Fruit fly (Drosophila melanogaster) whole organism, embryonic: Measurements from ENCODE around the gene cher.

Experiments used
- Abd-B ChIP-seq: fragments of 200-800 bp; sonication (Bioruptor generic); optimal IDR thresholded peaks from 2 replicates; lab custom pipeline; 2018; ENCODE audit warnings: missing biosample characterization, mild to moderate bottlenecking, missing genetic modification characterization, moderate library complexity
- Bteb2 ChIP-seq: fragments of 200-800 bp; sonication (Bioruptor generic); optimal IDR thresholded peaks from 2 replicates; lab custom pipeline; 2016; ENCODE audit warnings: missing biosample characterization, missing genetic modification characterization
- CG10274 ChIP-seq: fragments of 200-800 bp; sonication (Bioruptor generic); optimal IDR thresholded peaks from 3 replicates; lab custom pipeline; 2017; ENCODE audit warnings: missing biosample characterization, mild to moderate bottlenecking, missing genetic modification characterization
- CG12155 ChIP-seq: fragments of 200-800 bp; sonication (Bioruptor generic); optimal IDR thresholded peaks from 3 replicates; lab custom pipeline; 2016; ENCODE audit warnings: missing biosample characterization, missing genetic modification characterization
- CG12942 ChIP-seq: fragments of 200-800 bp; sonication (Bioruptor generic); optimal IDR thresholded peaks from 3 replicates; lab custom pipeline; 2016; ENCODE audit warnings: missing biosample characterization, missing genetic modification characterization
- CG13894 ChIP-seq: fragments of 200-800 bp; sonication (Bioruptor generic); optimal IDR thresholded peaks from 3 replicates; lab custom pipeline; 2018; ENCODE audit warnings: missing biosample characterization, mild to moderate bottlenecking, missing genetic modification characterization, moderate library complexity
- CG14014 ChIP-seq: fragments of 200-800 bp; sonication (Bioruptor generic); IDR thresholded peaks from 2 replicates; pipeline ENCODE4 v1.3.6; 2022; ENCODE audit warnings: missing biosample characterization, missing genetic modification characterization
- CG2678 ChIP-seq: fragments of 200-800 bp; sonication (Bioruptor generic); optimal IDR thresholded peaks from 3 replicates; lab custom pipeline; 2019; ENCODE audit warnings: missing biosample characterization, mild to moderate bottlenecking, missing genetic modification characterization, moderate library complexity
- CG30431 ChIP-seq: fragments of 200-800 bp; sonication (Bioruptor generic); optimal IDR thresholded peaks from 2 replicates; lab custom pipeline; 2017; ENCODE audit warnings: missing biosample characterization, missing genetic modification characterization
- CG3065 ChIP-seq: fragments of 200-800 bp; sonication (Bioruptor generic); optimal IDR thresholded peaks from 2 replicates; lab custom pipeline; 2016; ENCODE audit warnings: missing biosample characterization, missing genetic modification characterization
- CG34376 ChIP-seq: fragments of 200-800 bp; sonication (Bioruptor generic); optimal IDR thresholded peaks from 2 replicates; lab custom pipeline; 2018; ENCODE audit warnings: missing biosample characterization, mild to moderate bottlenecking, missing genetic modification characterization
- CG4328 ChIP-seq: fragments of 200-800 bp; sonication (Bioruptor generic); optimal IDR thresholded peaks from 3 replicates; lab custom pipeline; 2017; ENCODE audit warnings: missing biosample characterization, missing genetic modification reagents, missing genetic modification characterization
- CG4820 ChIP-seq: fragments of 200-800 bp; sonication (Bioruptor generic); optimal IDR thresholded peaks from 3 replicates; lab custom pipeline; 2016; ENCODE audit warnings: missing biosample characterization, missing genetic modification characterization
- CG7271 ChIP-seq: fragments of 200-800 bp; sonication (Bioruptor generic); optimal IDR thresholded peaks from 2 replicates; lab custom pipeline; 2018; ENCODE audit warnings: missing biosample characterization, mild to moderate bottlenecking, missing genetic modification characterization, moderate library complexity
- CG7987 ChIP-seq: fragments of 200-800 bp; sonication (Bioruptor generic); optimal IDR thresholded peaks from 2 replicates; lab custom pipeline; 2018; ENCODE audit warnings: missing biosample characterization, mild to moderate bottlenecking, missing genetic modification characterization, moderate library complexity
- CG8478 ChIP-seq: fragments of >200 bp; optimal IDR thresholded peaks from 2 replicates; lab custom pipeline; 2018
- CG9797 ChIP-seq: fragments of 200-800 bp; sonication (Bioruptor generic); optimal IDR thresholded peaks from 3 replicates; lab custom pipeline; 2018; ENCODE audit warnings: missing biosample characterization, mild to moderate bottlenecking, missing genetic modification characterization
- CG9817 ChIP-seq: fragments of 200-800 bp; sonication (Bioruptor generic); optimal IDR thresholded peaks from 2 replicates; lab custom pipeline; 2018; ENCODE audit warnings: missing biosample characterization, mild to moderate bottlenecking, missing genetic modification characterization, moderate library complexity
- CG9876 ChIP-seq: fragments of 200-800 bp; sonication (Bioruptor generic); optimal IDR thresholded peaks from 2 replicates; lab custom pipeline; 2016; ENCODE audit warnings: missing biosample characterization, missing genetic modification characterization
- D19B ChIP-seq: fragments of 200-800 bp; sonication (Bioruptor generic); optimal IDR thresholded peaks from 2 replicates; lab custom pipeline; 2017; ENCODE audit warnings: missing biosample characterization, mild to moderate bottlenecking, missing genetic modification characterization
- Dbx ChIP-seq: fragments of 200-800 bp; sonication (Bioruptor generic); IDR thresholded peaks from 3 replicates; pipeline ENCODE4 v1.3.6; 2022; ENCODE audit warnings: missing biosample characterization, missing genetic modification characterization
- Doc3 ChIP-seq: fragments of 200-800 bp; sonication (Bioruptor generic); IDR thresholded peaks from 3 replicates; pipeline ENCODE4 v1.3.6; 2022; ENCODE audit warnings: missing biosample characterization, missing genetic modification characterization; ENCODE audit not compliant: partially characterized antibody
- Dp ChIP-seq: fragments of 200-800 bp; sonication (Bioruptor generic); optimal IDR thresholded peaks from 2 replicates; lab custom pipeline; 2018; ENCODE audit warnings: missing biosample characterization, mild to moderate bottlenecking, missing genetic modification characterization, moderate library complexity
- Ets97D ChIP-seq: fragments of 200-800 bp; sonication (Bioruptor generic); optimal IDR thresholded peaks from 3 replicates; lab custom pipeline; 2016; ENCODE audit warnings: missing biosample characterization, missing genetic modification characterization
- Fer3 ChIP-seq: fragments of 200-800 bp; sonication (Bioruptor generic); optimal IDR thresholded peaks from 2 replicates; lab custom pipeline; 2018; ENCODE audit warnings: missing biosample characterization, mild to moderate bottlenecking, missing genetic modification characterization, moderate library complexity
- Gsc ChIP-seq: fragments of 200-800 bp; sonication (Bioruptor generic); IDR thresholded peaks from 2 replicates; pipeline ENCODE4 v1.3.6; 2022; ENCODE audit warnings: missing biosample characterization, missing genetic modification characterization
- HLH4C ChIP-seq: fragments of 200-800 bp; sonication (Bioruptor generic); IDR thresholded peaks from 3 replicates; pipeline ENCODE4 v1.3.6; 2022; ENCODE audit warnings: missing biosample characterization, missing genetic modification characterization; ENCODE audit not compliant: partially characterized antibody
- HLH54F ChIP-seq: fragments of 200-800 bp; sonication (Bioruptor generic); optimal IDR thresholded peaks from 3 replicates; lab custom pipeline; 2016; ENCODE audit warnings: missing biosample characterization, missing genetic modification characterization
- Hr78 ChIP-seq, 2 experiments: fragments of 200-800 bp in 1 of 2; fragments of >200 bp in 1 of 2; sonication (Bioruptor generic) in 1 of 2; optimal IDR thresholded peaks; 2 replicates each; lab custom pipeline; 2017 to 2019; ENCODE audit warnings: missing biosample characterization in 2 of 2, missing genetic modification characterization in 2 of 2, mild to moderate bottlenecking in 1 of 2, moderate library complexity in 1 of 2
- Lhr ChIP-seq: fragments of 200-800 bp; sonication (Bioruptor generic); optimal IDR thresholded peaks from 3 replicates; lab custom pipeline; 2017; ENCODE audit warnings: mild to moderate bottlenecking, missing biosample characterization, missing genetic modification reagents, missing genetic modification characterization
- Mes4 ChIP-seq: fragments of 200-800 bp; sonication (Bioruptor generic); optimal IDR thresholded peaks from 2 replicates; lab custom pipeline; 2016; ENCODE audit warnings: missing biosample characterization, missing genetic modification characterization
- NFAT ChIP-seq: fragments of 200-800 bp; sonication (Bioruptor generic); IDR thresholded peaks from 2 replicates; pipeline ENCODE4 v1.3.6; 2022; ENCODE audit warnings: missing biosample characterization, missing genetic modification characterization
- Rx ChIP-seq: fragments of 200-800 bp; sonication (Bioruptor generic); IDR thresholded peaks from 2 replicates; pipeline ENCODE4 v1.3.6; 2022; ENCODE audit warnings: missing biosample characterization, missing genetic modification characterization
- TFAM ChIP-seq: fragments of 200-800 bp; sonication (Bioruptor generic); optimal IDR thresholded peaks from 2 replicates; lab custom pipeline; 2017; ENCODE audit warnings: missing biosample characterization, missing genetic modification characterization, inconsistent platforms
- Tbp ChIP-seq: fragments of >200 bp; optimal IDR thresholded peaks from 2 replicates; lab custom pipeline; 2018; ENCODE audit warnings: missing biosample characterization, missing genetic modification characterization
- ab ChIP-seq: fragments of 200-800 bp; sonication (Bioruptor generic); optimal IDR thresholded peaks from 2 replicates; lab custom pipeline; 2016; ENCODE audit warnings: missing biosample characterization, missing genetic modification characterization
- cad ChIP-seq: fragments of >200 bp; optimal IDR thresholded peaks from 2 replicates; lab custom pipeline; 2017; ENCODE audit warnings: missing biosample characterization, missing genetic modification characterization
- corto ChIP-seq: fragments of 200-800 bp; sonication (Bioruptor generic); optimal IDR thresholded peaks from 2 replicates; lab custom pipeline; 2016; ENCODE audit warnings: missing biosample characterization, mild to moderate bottlenecking, missing genetic modification characterization, moderate library complexity
- hkb ChIP-seq, 2 experiments: fragments of 200-800 bp in 1 of 2; fragments of >200 bp in 1 of 2; sonication (Bioruptor generic) in 1 of 2; IDR thresholded peaks in 1 of 2; optimal IDR thresholded peaks in 1 of 2; 2 replicates each; pipeline versions ENCODE4 v1.3.6 to Lab custom; 2017 to 2022; ENCODE audit warnings: missing biosample characterization in 1 of 2, missing genetic modification characterization in 1 of 2
- insv ChIP-seq, 2 experiments: fragments of 200-800 bp; sonication (Bioruptor generic); optimal IDR thresholded peaks; 3 replicates each; lab custom pipeline; 2016 to 2018; ENCODE audit warnings: missing biosample characterization in 2 of 2, missing genetic modification characterization in 2 of 2
- inv ChIP-seq: fragments of 200-800 bp; sonication (Bioruptor generic); IDR thresholded peaks from 2 replicates; pipeline ENCODE4 v1.3.6; 2022; ENCODE audit warnings: missing biosample characterization, missing genetic modification characterization; ENCODE audit not compliant: partially characterized antibody
- lab ChIP-seq: fragments of 200-800 bp; sonication (Bioruptor generic); optimal IDR thresholded peaks from 3 replicates; lab custom pipeline; 2017; ENCODE audit warnings: missing biosample characterization, missing genetic modification characterization, mild to moderate bottlenecking, moderate library complexity, missing genetic modification reagents
- lov ChIP-seq, 2 experiments: fragments of 200-800 bp in 1 of 2; fragments of >200 bp in 1 of 2; sonication (Bioruptor generic) in 1 of 2; IDR thresholded peaks in 1 of 2; optimal IDR thresholded peaks in 1 of 2; 2 replicates in 1 of 2; 3 replicates in 1 of 2; pipeline versions ENCODE4 v1.3.6 to Lab custom; 2017 to 2022; ENCODE audit warnings: missing biosample characterization in 1 of 2, missing genetic modification characterization in 1 of 2
- pan ChIP-seq, 4 experiments: fragments of >200 bp in 3 of 4; fragments of 200-800 bp in 1 of 4; sonication (Bioruptor generic) in 1 of 4; optimal IDR thresholded peaks in 3 of 4; IDR thresholded peaks in 1 of 4; 2 replicates each; pipeline versions ENCODE4 v1.3.6 to Lab custom; 2017 to 2022; ENCODE audit warnings: missing biosample characterization in 2 of 4, missing genetic modification characterization in 2 of 4, mixed read lengths in 1 of 4
- ranshi ChIP-seq: fragments of 200-800 bp; sonication (Bioruptor generic); IDR thresholded peaks from 2 replicates; pipeline ENCODE4 v1.3.6; 2022; ENCODE audit warnings: missing biosample characterization, missing genetic modification characterization
- slbo ChIP-seq: fragments of 200-800 bp; sonication (Bioruptor generic); IDR thresholded peaks from 2 replicates; pipeline ENCODE4 v1.3.6; 2022; ENCODE audit warnings: missing biosample characterization, missing genetic modification characterization
- sr ChIP-seq: fragments of 200-800 bp; sonication (Bioruptor generic); IDR thresholded peaks from 3 replicates; pipeline ENCODE4 v1.3.6; 2022; ENCODE audit warnings: missing biosample characterization, missing genetic modification characterization
- stc ChIP-seq: fragments of 200-800 bp; sonication (Bioruptor generic); IDR thresholded peaks from 2 replicates; pipeline ENCODE4 v1.3.6; 2022; ENCODE audit warnings: missing biosample characterization, missing genetic modification characterization
- tgo ChIP-seq: fragments of 200-800 bp; sonication (Bioruptor generic); IDR thresholded peaks from 3 replicates; pipeline ENCODE4 v1.3.6; 2022; ENCODE audit warnings: missing biosample characterization, missing genetic modification characterization

Gene cher

DNA sequence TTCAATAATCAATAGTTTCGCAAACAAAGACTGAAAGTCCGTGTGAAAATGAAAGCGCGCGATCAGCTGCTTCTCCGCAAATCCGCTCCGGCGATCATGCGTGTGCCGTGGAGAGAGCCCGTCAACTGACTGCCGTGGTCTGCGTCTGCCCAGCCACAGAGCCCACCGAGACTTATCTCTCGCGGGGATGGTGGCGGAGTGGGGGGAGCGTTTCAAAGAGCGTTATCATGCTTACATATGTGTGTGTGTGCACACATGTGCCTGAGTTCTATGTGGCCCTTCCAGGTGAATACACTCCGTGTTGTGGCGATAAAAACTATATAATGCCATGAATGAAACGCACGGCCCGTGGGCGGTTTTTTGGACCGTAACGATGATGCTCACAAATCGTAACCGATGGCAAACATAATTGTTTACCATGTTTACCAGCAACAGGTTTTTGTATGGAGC, 47.2 kb downstream of the cher start (continued):
- TF ChIP-seq CG12942 (GFP tag; lab: Kevin White, UChicago): no peak
- peak; percentile 42; the same call in 1 of the 3 replicates for TF ChIP-seq sr (GFP tag; lab: Robert Waterston, UW)
- peak; percentile 64 for TF ChIP-seq lab (GFP tag; lab: Kevin White, UChicago)
- TF ChIP-seq CG4820 (GFP tag; lab: Kevin White, UChicago): no peak
- TF ChIP-seq CG8478: no peak
- TF ChIP-seq D19B (GFP tag; lab: Kevin White, UChicago): no peak
- no peak for TF ChIP-seq CG9797 (GFP tag; lab: Kevin White, UChicago)
- TF ChIP-seq Ets97D (GFP tag; lab: Kevin White, UChicago): no peak
- TF ChIP-seq inv (GFP tag; lab: Robert Waterston, UW): no peak
- TF ChIP-seq Mes4 (GFP tag; lab: Kevin White, UChicago): no peak
- no peak for TF ChIP-seq CG4328 (GFP tag; lab: Kevin White, UChicago)
- no peak for TF ChIP-seq hkb (optimal IDR thresholded peaks at IDR 0.05; lab: Kevin White, UChicago)
- TF ChIP-seq hkb (GFP tag; IDR thresholded peaks at IDR 0.05; lab: Robert Waterston, UW): no peak
- no peak for TF ChIP-seq slbo (GFP tag; lab: Robert Waterston, UW)
- peak; percentile 78 for TF ChIP-seq CG7987 (GFP tag; lab: Kevin White, UChicago)
- 0 out of 3 replicates have a peak, but pooled peaks have one; percentile 17 for TF ChIP-seq Doc3 (GFP tag; lab: Robert Waterston, UW)
- TF ChIP-seq Abd-B (GFP tag; lab: Kevin White, UChicago): no peak
- TF ChIP-seq Fer3: peak; percentile 8
- TF ChIP-seq NFAT: peak; percentile 4; the same call in 1 of the 2 replicates
- peak; percentile 39; the same call in 1 of the 3 replicates for TF ChIP-seq Dbx (GFP tag; lab: Robert Waterston, UW)
- TF ChIP-seq CG10274: no peak
- peak; percentile 80 for TF ChIP-seq CG34376 (GFP tag; lab: Kevin White, UChicago)
- no peak for TF ChIP-seq CG9876 (GFP tag; lab: Kevin White, UChicago)
- no peak for TF ChIP-seq insv (GFP tag; optimal IDR thresholded peaks at IDR 0.05; lab: Kevin White, UChicago)
- TF ChIP-seq tgo: no peak
- TF ChIP-seq Gsc (GFP tag; lab: Robert Waterston, UW): no peak
- no peak for TF ChIP-seq HLH4C (GFP tag; lab: Robert Waterston, UW)
- TF ChIP-seq pan (optimal IDR thresholded peaks at IDR 0.05; lab: Kevin White, UChicago): no peak
- no peak for TF ChIP-seq pan (GFP tag; optimal IDR thresholded peaks at IDR 0.05 in 1 of 2, IDR thresholded peaks at IDR 0.05 in 1 of 2)
- TF ChIP-seq Dp (GFP tag; lab: Kevin White, UChicago): no peak
- TF ChIP-seq CG12155 (GFP tag; lab: Kevin White, UChicago): no peak
- TF ChIP-seq Bteb2 (GFP tag; lab: Kevin White, UChicago): no peak
- no peak for TF ChIP-seq corto (GFP tag; lab: Kevin White, UChicago)
- no peak for TF ChIP-seq cad (GFP tag; lab: Kevin White, UChicago)
- TF ChIP-seq CG7271: no peak
- TF ChIP-seq stc: peak; percentile 21; the same call in 1 of the 2 replicates
- peak; percentile 70 for TF ChIP-seq CG13894
- TF ChIP-seq CG30431 (GFP tag; lab: Kevin White, UChicago): no peak
- no peak for TF ChIP-seq Hr78 (GFP tag; optimal IDR thresholded peaks at IDR 0.05; lab: Kevin White, UChicago)
- no peak for TF ChIP-seq HLH54F
- TF ChIP-seq Rx (GFP tag; lab: Robert Waterston, UW): no peak
- TF ChIP-seq CG3065 (GFP tag; lab: Kevin White, UChicago): no peak
- TF ChIP-seq ab: no peak
- TF ChIP-seq TFAM (GFP tag; lab: Kevin White, UChicago): no peak
- TF ChIP-seq CG9817 (tag; lab: Kevin White, UChicago): no peak
- no peak; the same call in 1 of the 2 replicates for TF ChIP-seq CG14014 (GFP tag; lab: Robert Waterston, UW)
- no peak for TF ChIP-seq Tbp (GFP tag; lab: Kevin White, UChicago)
- no peak; the same call in 1 of the 2 replicates for TF ChIP-seq ranshi
- TF ChIP-seq Lhr (GFP tag; lab: Kevin White, UChicago): no peak
- TF ChIP-seq lov (optimal IDR thresholded peaks at IDR 0.05; lab: Kevin White, UChicago): no peak
- TF ChIP-seq lov (GFP tag; IDR thresholded peaks at IDR 0.05; lab: Robert Waterston, UW): 0 out of 3 replicates have a peak, but pooled peaks have one; percentile 18
- no peak for TF ChIP-seq CG2678 (tag; lab: Kevin White, UChicago)
